Fruit fly (Drosophila melanogaster) whole organism, embryonic: Measurements from ENCODE around the gene Cyp303a1.

Experiments
- Aef1 ChIP-seq: fragments of 200-800 bp; sonication (Bioruptor generic); IDR thresholded peaks from 3 replicates; pipeline ENCODE4 v1.3.6; 2022; ENCODE audit warnings: missing biosample characterization, missing genetic modification characterization
- Bteb2 ChIP-seq: fragments of 200-800 bp; sonication (Bioruptor generic); optimal IDR thresholded peaks from 2 replicates; lab custom pipeline; 2016; ENCODE audit warnings: missing biosample characterization, missing genetic modification characterization
- CG10209 ChIP-seq: fragments of 200-800 bp; sonication (Bioruptor generic); optimal IDR thresholded peaks from 3 replicates; lab custom pipeline; 2017; ENCODE audit warnings: missing biosample characterization, mild to moderate bottlenecking, missing genetic modification characterization, missing genetic modification reagents
- CG10654 ChIP-seq: fragments of 200-800 bp; sonication (Bioruptor generic); optimal IDR thresholded peaks from 2 replicates; lab custom pipeline; 2016; ENCODE audit warnings: missing biosample characterization, missing genetic modification characterization
- CG13287 ChIP-seq: fragments of 200-800 bp; sonication (Bioruptor generic); IDR thresholded peaks from 2 replicates; pipeline ENCODE4 v1.3.6; 2022; ENCODE audit warnings: missing biosample characterization, missing genetic modification characterization; ENCODE audit not compliant: partially characterized antibody
- CG14441 ChIP-seq: fragments of 200-800 bp; sonication (Bioruptor generic); IDR thresholded peaks from 2 replicates; pipeline ENCODE4 v1.3.6; 2022; ENCODE audit warnings: missing biosample characterization, missing genetic modification characterization
- CG14667 ChIP-seq: fragments of 200-800 bp; sonication (Bioruptor generic); IDR thresholded peaks from 2 replicates; pipeline ENCODE4 v1.3.6; 2022; ENCODE audit warnings: missing biosample characterization, missing genetic modification characterization
- CG16779 ChIP-seq: fragments of 200-800 bp; sonication (Bioruptor generic); IDR thresholded peaks from 2 replicates; pipeline ENCODE4 v1.3.6; 2022; ENCODE audit warnings: missing biosample characterization, missing genetic modification characterization
- CG30431 ChIP-seq: fragments of 200-800 bp; sonication (Bioruptor generic); optimal IDR thresholded peaks from 2 replicates; lab custom pipeline; 2017; ENCODE audit warnings: missing biosample characterization, missing genetic modification characterization
- CG4282 ChIP-seq: fragments of 200-800 bp; sonication (Bioruptor generic); optimal IDR thresholded peaks from 2 replicates; lab custom pipeline; 2016; ENCODE audit warnings: missing biosample characterization, missing genetic modification characterization
- CG7928 ChIP-seq: fragments of 200-800 bp; sonication (Bioruptor generic); optimal IDR thresholded peaks from 2 replicates; lab custom pipeline; 2017; ENCODE audit warnings: missing biosample characterization, mild to moderate bottlenecking, missing genetic modification characterization
- CG8388 ChIP-seq: fragments of 200-800 bp; sonication (Bioruptor generic); optimal IDR thresholded peaks from 2 replicates; lab custom pipeline; 2019; ENCODE audit warnings: missing biosample characterization, mild to moderate bottlenecking, missing genetic modification characterization, moderate library complexity
- CG9609 ChIP-seq: fragments of 200-800 bp; sonication (Bioruptor generic); optimal IDR thresholded peaks from 3 replicates; lab custom pipeline; 2016; ENCODE audit warnings: missing biosample characterization, missing genetic modification characterization
- D ChIP-seq, 2 experiments: fragments of 200-800 bp in 1 of 2; fragments of >200 bp in 1 of 2; sonication (Bioruptor generic) in 1 of 2; optimal IDR thresholded peaks; 2 replicates in 1 of 2; 3 replicates in 1 of 2; lab custom pipeline; 2017; ENCODE audit warnings: mild to moderate bottlenecking in 1 of 2, missing biosample characterization in 1 of 2, missing genetic modification characterization in 1 of 2, missing genetic modification reagents in 1 of 2
- D19A ChIP-seq: fragments of 200-800 bp; optimal IDR thresholded peaks from 3 replicates; lab custom pipeline; 2019; ENCODE audit warnings: missing biosample characterization, mild to moderate bottlenecking, missing genetic modification characterization, moderate library complexity
- Dref ChIP-seq: fragments of 200-800 bp; sonication (Bioruptor generic); IDR thresholded peaks from 2 replicates; pipeline ENCODE4 v1.3.6; 2022; ENCODE audit warnings: missing biosample characterization, missing genetic modification characterization
- E2f1 ChIP-seq: fragments of 200-800 bp; sonication (Bioruptor generic); IDR thresholded peaks from 2 replicates; pipeline ENCODE4 v1.3.6; 2022; ENCODE audit warnings: missing biosample characterization, missing genetic modification characterization
- Fer1 ChIP-seq: fragments of 200-800 bp; sonication (Bioruptor generic); optimal IDR thresholded peaks from 2 replicates; lab custom pipeline; 2017; ENCODE audit warnings: missing biosample characterization, mild to moderate bottlenecking, missing genetic modification characterization
- Gsc ChIP-seq: fragments of 200-800 bp; sonication (Bioruptor generic); IDR thresholded peaks from 2 replicates; pipeline ENCODE4 v1.3.6; 2022; ENCODE audit warnings: missing biosample characterization, missing genetic modification characterization
- H15 ChIP-seq: fragments of 200-800 bp; sonication (Bioruptor generic); IDR thresholded peaks from 3 replicates; pipeline ENCODE4 v1.3.6; 2022; ENCODE audit warnings: missing biosample characterization, missing genetic modification characterization
- Hey ChIP-seq: fragments of 200-800 bp; sonication (Bioruptor generic); optimal IDR thresholded peaks from 3 replicates; lab custom pipeline; 2018; ENCODE audit warnings: missing biosample characterization, mild to moderate bottlenecking, missing genetic modification characterization
- Hmx ChIP-seq: fragments of 200-800 bp; sonication (Bioruptor generic); optimal IDR thresholded peaks from 2 replicates; lab custom pipeline; 2016; ENCODE audit warnings: missing biosample characterization, missing genetic modification characterization
- Hr78 ChIP-seq, 2 experiments: fragments of 200-800 bp in 1 of 2; fragments of >200 bp in 1 of 2; sonication (Bioruptor generic) in 1 of 2; optimal IDR thresholded peaks; 2 replicates each; lab custom pipeline; 2017 to 2019; ENCODE audit warnings: missing biosample characterization in 2 of 2, missing genetic modification characterization in 2 of 2, mild to moderate bottlenecking in 1 of 2, moderate library complexity in 1 of 2
- NC2β ChIP-seq: fragments of 200-800 bp; sonication (Bioruptor generic); optimal IDR thresholded peaks from 2 replicates; lab custom pipeline; 2016; ENCODE audit warnings: missing biosample characterization, missing genetic modification characterization
- Pdp1 ChIP-seq, 2 experiments: fragments of 200-800 bp; sonication (Bioruptor generic); optimal IDR thresholded peaks; 3 replicates each; lab custom pipeline; 2016; ENCODE audit warnings: missing biosample characterization in 2 of 2, missing genetic modification characterization in 2 of 2, mild to moderate bottlenecking in 1 of 2, moderate library complexity in 1 of 2
- Side ChIP-seq: fragments of 200-800 bp; sonication (Bioruptor generic); optimal IDR thresholded peaks from 2 replicates; lab custom pipeline; 2016; ENCODE audit warnings: missing biosample characterization, missing genetic modification characterization
- Stat92E ChIP-seq, 3 experiments: fragments of >200 bp in 2 of 3; fragments of 200-800 bp in 1 of 3; sonication (Bioruptor generic) in 1 of 3; optimal IDR thresholded peaks; 2 replicates each; lab custom pipeline; 2017 to 2019; ENCODE audit warnings: missing biosample characterization in 3 of 3, missing genetic modification characterization in 3 of 3, mild to moderate bottlenecking in 1 of 3, moderate library complexity in 1 of 3
- Usf ChIP-seq: fragments of 200-800 bp; sonication (Bioruptor generic); optimal IDR thresholded peaks from 2 replicates; lab custom pipeline; 2017; ENCODE audit warnings: missing genotype, missing biosample characterization, missing genetic modification characterization
- amos ChIP-seq: fragments of 200-800 bp; sonication (Bioruptor generic); IDR thresholded peaks from 2 replicates; pipeline ENCODE4 v1.3.6; 2022; ENCODE audit warnings: missing biosample characterization, missing genetic modification characterization; ENCODE audit not compliant: partially characterized antibody
- ap ChIP-seq: fragments of 200-800 bp; sonication (Bioruptor generic); IDR thresholded peaks from 2 replicates; pipeline ENCODE4 v1.3.6; 2022; ENCODE audit warnings: missing biosample characterization, missing genetic modification characterization
- ato ChIP-seq: fragments of 200-800 bp; sonication (Bioruptor generic); IDR thresholded peaks from 2 replicates; pipeline ENCODE4 v1.3.6; 2022; ENCODE audit warnings: missing biosample characterization, missing genetic modification characterization; ENCODE audit not compliant: partially characterized antibody
- cg ChIP-seq: fragments of 200-800 bp; sonication (Bioruptor generic); optimal IDR thresholded peaks from 3 replicates; lab custom pipeline; 2019; ENCODE audit warnings: missing biosample characterization, mild to moderate bottlenecking, missing genetic modification characterization, moderate library complexity
- chif ChIP-seq, 2 experiments: fragments of 200-800 bp; sonication (Bioruptor generic); optimal IDR thresholded peaks; 3 replicates each; lab custom pipeline; 2016; ENCODE audit warnings: missing biosample characterization in 2 of 2, missing genetic modification characterization in 2 of 2
- chn ChIP-seq: fragments of 200-800 bp; sonication (Bioruptor generic); optimal IDR thresholded peaks from 2 replicates; lab custom pipeline; 2016; ENCODE audit warnings: missing biosample characterization, missing genetic modification characterization
- crp ChIP-seq, 2 experiments: fragments of 200-800 bp; sonication (Bioruptor generic); optimal IDR thresholded peaks; 2 replicates in 1 of 2; 3 replicates in 1 of 2; lab custom pipeline; 2017; ENCODE audit warnings: missing biosample characterization in 2 of 2, missing genetic modification characterization in 2 of 2, mild to moderate bottlenecking in 1 of 2, moderate library complexity in 1 of 2
- dpn ChIP-seq, 2 experiments: fragments of 200-800 bp; sonication (Bioruptor generic); optimal IDR thresholded peaks; 3 replicates each; lab custom pipeline; 2016; ENCODE audit warnings: missing biosample characterization in 2 of 2, missing genetic modification characterization in 2 of 2
- ewg ChIP-seq: fragments of 200-800 bp; sonication (Bioruptor generic); optimal IDR thresholded peaks from 3 replicates; lab custom pipeline; 2017; ENCODE audit warnings: mild to moderate bottlenecking, missing biosample characterization, missing genetic modification reagents, missing genetic modification characterization
- eyg ChIP-seq: fragments of 200-800 bp; sonication (Bioruptor generic); optimal IDR thresholded peaks from 3 replicates; lab custom pipeline; 2016; ENCODE audit warnings: missing biosample characterization, missing genetic modification characterization
- gsb ChIP-seq: fragments of 200-800 bp; sonication (Bioruptor generic); IDR thresholded peaks from 2 replicates; pipeline ENCODE4 v1.3.6; 2022; ENCODE audit warnings: missing biosample characterization, missing genetic modification characterization
- hkb ChIP-seq, 2 experiments: fragments of 200-800 bp in 1 of 2; fragments of >200 bp in 1 of 2; sonication (Bioruptor generic) in 1 of 2; IDR thresholded peaks in 1 of 2; optimal IDR thresholded peaks in 1 of 2; 2 replicates each; pipeline versions ENCODE4 v1.3.6 to Lab custom; 2017 to 2022; ENCODE audit warnings: missing biosample characterization in 1 of 2, missing genetic modification characterization in 1 of 2
- inv ChIP-seq: fragments of 200-800 bp; sonication (Bioruptor generic); IDR thresholded peaks from 2 replicates; pipeline ENCODE4 v1.3.6; 2022; ENCODE audit warnings: missing biosample characterization, missing genetic modification characterization; ENCODE audit not compliant: partially characterized antibody
- jing ChIP-seq: fragments of 200-800 bp; sonication (Bioruptor generic); optimal IDR thresholded peaks from 2 replicates; lab custom pipeline; 2018; ENCODE audit warnings: missing biosample characterization, mild to moderate bottlenecking, missing genetic modification characterization
- nerfin-2 ChIP-seq: fragments of 200-800 bp; sonication (Bioruptor generic); IDR thresholded peaks from 2 replicates; pipeline ENCODE4 v1.3.6; 2022; ENCODE audit warnings: missing biosample characterization, missing genetic modification characterization; ENCODE audit not compliant: partially characterized antibody
- p53 ChIP-seq: fragments of 200-800 bp; sonication (Bioruptor generic); optimal IDR thresholded peaks from 2 replicates; lab custom pipeline; 2016; ENCODE audit warnings: missing biosample characterization, missing genetic modification characterization
- sob ChIP-seq: fragments of 200-800 bp; sonication (Bioruptor generic); IDR thresholded peaks from 2 replicates; pipeline ENCODE4 v1.3.6; 2022; ENCODE audit warnings: missing biosample characterization, missing genetic modification characterization
- unpg ChIP-seq: fragments of 200-800 bp; sonication (Bioruptor generic); optimal IDR thresholded peaks from 3 replicates; lab custom pipeline; 2018; ENCODE audit warnings: missing biosample characterization, mild to moderate bottlenecking, missing genetic modification characterization, moderate library complexity
- wek ChIP-seq: fragments of 200-800 bp; sonication (Bioruptor generic); optimal IDR thresholded peaks from 3 replicates; lab custom pipeline; 2018; ENCODE audit warnings: missing biosample characterization, mild to moderate bottlenecking, missing genetic modification characterization, moderate library complexity

Cyp303a1 gene

dm6 chr2L:16269232-16270134 lies 24.5 kb upstream of the Cyp303a1 start (continued):
- peak; percentile 67 for TF ChIP-seq cg (GFP tag; lab: Kevin White, UChicago)
- no peak for TF ChIP-seq ato
- TF ChIP-seq Bteb2 (GFP tag; lab: Kevin White, UChicago): peak; percentile 28
- peak; percentile 12 for TF ChIP-seq ewg
- TF ChIP-seq ap (GFP tag; lab: Robert Waterston, UW): no peak
- TF ChIP-seq chn (GFP tag; lab: Kevin White, UChicago): peak; percentile 28
- TF ChIP-seq chif (GFP tag; optimal IDR thresholded peaks at IDR 0.05; lab: Kevin White, UChicago): no peak
- TF ChIP-seq H15 (GFP tag; lab: Robert Waterston, UW): no peak
- TF ChIP-seq Stat92E (GFP tag; optimal IDR thresholded peaks at IDR 0.05; lab: Kevin White, UChicago): no peak
- peak; percentile 11 to 89 for TF ChIP-seq crp (GFP tag; optimal IDR thresholded peaks at IDR 0.05; lab: Kevin White, UChicago)
- TF ChIP-seq inv (GFP tag; lab: Robert Waterston, UW): no peak
- peak; percentile 41 for TF ChIP-seq CG10209 (GFP tag; lab: Kevin White, UChicago)
- TF ChIP-seq Hmx (GFP tag; lab: Kevin White, UChicago): no peak
- TF ChIP-seq CG14441 (GFP tag; lab: Robert Waterston, UW): no peak
- TF ChIP-seq Fer1 (GFP tag; lab: Kevin White, UChicago): peak; percentile 97
- TF ChIP-seq p53 (GFP tag; lab: Kevin White, UChicago): no peak
- no peak for TF ChIP-seq hkb (optimal IDR thresholded peaks at IDR 0.05; lab: Kevin White, UChicago)
- no peak for TF ChIP-seq hkb (GFP tag; IDR thresholded peaks at IDR 0.05; lab: Robert Waterston, UW)
- TF ChIP-seq CG7928 (GFP tag; lab: Kevin White, UChicago): no peak
- TF ChIP-seq D19A (tag; lab: Kevin White, UChicago): peak; percentile 15
- TF ChIP-seq CG13287: no peak
- TF ChIP-seq Hr78 (GFP tag; optimal IDR thresholded peaks at IDR 0.05; lab: Kevin White, UChicago): peak in 1 of 2 experiments; percentile 13
- TF ChIP-seq NC2β (GFP tag; lab: Kevin White, UChicago): peak; percentile 63
- TF ChIP-seq CG30431 (GFP tag; lab: Kevin White, UChicago): no peak
- no peak for TF ChIP-seq Gsc (GFP tag; lab: Robert Waterston, UW)
- no peak for TF ChIP-seq CG10654
- peak; percentile 80 for TF ChIP-seq Side (GFP tag; lab: Kevin White, UChicago)
- TF ChIP-seq E2f1 (GFP tag; lab: Robert Waterston, UW): no peak
- TF ChIP-seq CG4282: no peak
- peak; percentile 66 for TF ChIP-seq CG8388 (GFP tag; lab: Kevin White, UChicago)
- peak; percentile 41 for TF ChIP-seq eyg
- peak; percentile 83 for TF ChIP-seq Hey (tag; lab: Kevin White, UChicago)
- no peak for TF ChIP-seq CG14667 (GFP tag; lab: Robert Waterston, UW)
- TF ChIP-seq gsb (GFP tag; lab: Robert Waterston, UW): no peak
- TF ChIP-seq CG16779: no peak
- no peak for TF ChIP-seq Dref (GFP tag; lab: Robert Waterston, UW)
- TF ChIP-seq unpg (GFP tag; lab: Kevin White, UChicago): peak; percentile 71
- TF ChIP-seq Aef1: no peak
- TF ChIP-seq CG9609 (GFP tag; lab: Kevin White, UChicago): no peak
- no peak for TF ChIP-seq jing
- TF ChIP-seq Pdp1 (GFP tag; optimal IDR thresholded peaks at IDR 0.05; lab: Kevin White, UChicago): peak in 1 of 2 experiments; percentile 99
- no peak for TF ChIP-seq Usf (GFP tag; lab: Kevin White, UChicago)
- no peak for TF ChIP-seq nerfin-2 (GFP tag; lab: Robert Waterston, UW)
- TF ChIP-seq wek (GFP tag; lab: Kevin White, UChicago): peak; percentile 92
- TF ChIP-seq dpn (GFP tag; optimal IDR thresholded peaks at IDR 0.05; lab: Kevin White, UChicago): no peak
- TF ChIP-seq sob (GFP tag; lab: Robert Waterston, UW): no peak
- TF ChIP-seq amos (GFP tag; lab: Robert Waterston, UW): no peak
- peak; percentile 87 for TF ChIP-seq D (optimal IDR thresholded peaks at IDR 0.05; lab: Kevin White, UChicago)
- peak; percentile 54 for TF ChIP-seq D (GFP tag; optimal IDR thresholded peaks at IDR 0.05; lab: Kevin White, UChicago)
